Fruit fly (Drosophila melanogaster) whole organism, embryonic: ENCODE data around the gene CG13309.

ENCODE experiments used
- Bdp1 ChIP-seq: fragments of 200-800 bp; sonication (Bioruptor generic); optimal IDR thresholded peaks from 3 replicates; lab custom pipeline; 2016; ENCODE audit warnings: missing biosample characterization, missing genetic modification characterization
- CG10274 ChIP-seq: fragments of 200-800 bp; sonication (Bioruptor generic); optimal IDR thresholded peaks from 3 replicates; lab custom pipeline; 2017; ENCODE audit warnings: missing biosample characterization, mild to moderate bottlenecking, missing genetic modification characterization
- CG11723 ChIP-seq: fragments of 200-800 bp; sonication (Bioruptor generic); optimal IDR thresholded peaks from 2 replicates; lab custom pipeline; 2017; ENCODE audit warnings: missing biosample characterization, mild to moderate bottlenecking, missing genetic modification characterization
- CG12104 ChIP-seq: fragments of 200-800 bp; sonication (Bioruptor generic); optimal IDR thresholded peaks from 3 replicates; lab custom pipeline; 2016; ENCODE audit warnings: missing biosample characterization, missing genetic modification characterization
- CG12769 ChIP-seq: fragments of 200-800 bp; sonication (Bioruptor generic); optimal IDR thresholded peaks from 2 replicates; lab custom pipeline; 2019; ENCODE audit warnings: missing biosample characterization, mild to moderate bottlenecking, missing genetic modification characterization, moderate library complexity
- CG14965 ChIP-seq: fragments of 200-800 bp; sonication (Bioruptor generic); optimal IDR thresholded peaks from 2 replicates; lab custom pipeline; 2016; ENCODE audit warnings: missing biosample characterization, missing genetic modification characterization, borderline replicate concordance
- CG15011 ChIP-seq: fragments of 200-800 bp; sonication (Bioruptor generic); optimal IDR thresholded peaks from 3 replicates; lab custom pipeline; 2018; ENCODE audit warnings: missing biosample characterization, mild to moderate bottlenecking, missing genetic modification characterization
- CG15601 ChIP-seq: fragments of 200-800 bp; sonication (Bioruptor generic); optimal IDR thresholded peaks from 3 replicates; lab custom pipeline; 2019; ENCODE audit warnings: missing biosample characterization, mild to moderate bottlenecking, missing genetic modification characterization, moderate library complexity
- CG16815 ChIP-seq: fragments of 200-800 bp; sonication (Bioruptor generic); optimal IDR thresholded peaks from 3 replicates; lab custom pipeline; 2017; ENCODE audit warnings: missing biosample characterization, mild to moderate bottlenecking, missing genetic modification characterization
- CG18011 ChIP-seq: fragments of 200-800 bp; sonication (Bioruptor generic); optimal IDR thresholded peaks from 2 replicates; lab custom pipeline; 2017; ENCODE audit warnings: missing biosample characterization, missing genetic modification characterization, mild to moderate bottlenecking, moderate library complexity, missing genotype
- CG3847 ChIP-seq: fragments of 200-800 bp; sonication (Bioruptor generic); IDR thresholded peaks from 2 replicates; pipeline ENCODE4 v1.3.6; 2022; ENCODE audit warnings: missing biosample characterization, missing genetic modification characterization
- CG4820 ChIP-seq: fragments of 200-800 bp; sonication (Bioruptor generic); optimal IDR thresholded peaks from 3 replicates; lab custom pipeline; 2016; ENCODE audit warnings: missing biosample characterization, missing genetic modification characterization
- CG7372 ChIP-seq: fragments of 200-800 bp; sonication (Bioruptor generic); IDR thresholded peaks from 2 replicates; pipeline ENCODE4 v1.3.6; 2022; ENCODE audit warnings: missing biosample characterization, missing genetic modification characterization
- CG8290 ChIP-seq, 3 experiments: fragments of 200-800 bp; sonication (Bioruptor generic); optimal IDR thresholded peaks; 2 replicates each; lab custom pipeline; 2016 to 2019; ENCODE audit warnings: missing biosample characterization in 3 of 3, missing genetic modification characterization in 3 of 3, mild to moderate bottlenecking in 2 of 3, moderate library complexity in 1 of 3
- CG8924 ChIP-seq: fragments of 200-800 bp; optimal IDR thresholded peaks from 3 replicates; lab custom pipeline; 2019; ENCODE audit warnings: missing biosample characterization, mild to moderate bottlenecking, missing genetic modification characterization, moderate library complexity
- CG9215 ChIP-seq: fragments of 200-800 bp; sonication (Bioruptor generic); IDR thresholded peaks from 2 replicates; pipeline ENCODE4 v1.3.6; 2022; ENCODE audit warnings: missing biosample characterization, missing genetic modification characterization
- Doc3 ChIP-seq: fragments of 200-800 bp; sonication (Bioruptor generic); IDR thresholded peaks from 3 replicates; pipeline ENCODE4 v1.3.6; 2022; ENCODE audit warnings: missing biosample characterization, missing genetic modification characterization; ENCODE audit not compliant: partially characterized antibody
- Fer1 ChIP-seq: fragments of 200-800 bp; sonication (Bioruptor generic); optimal IDR thresholded peaks from 2 replicates; lab custom pipeline; 2017; ENCODE audit warnings: missing biosample characterization, mild to moderate bottlenecking, missing genetic modification characterization
- HmgD ChIP-seq: fragments of 200-800 bp; sonication (Bioruptor generic); optimal IDR thresholded peaks from 3 replicates; lab custom pipeline; 2016; ENCODE audit warnings: missing biosample characterization, missing genetic modification characterization
- HmgZ ChIP-seq: fragments of 200-800 bp; sonication (Bioruptor generic); optimal IDR thresholded peaks from 2 replicates; lab custom pipeline; 2018; ENCODE audit warnings: missing biosample characterization, mild to moderate bottlenecking, missing genetic modification characterization
- Hr51 ChIP-seq, 2 experiments: fragments of 200-800 bp; sonication (Bioruptor generic); optimal IDR thresholded peaks; 2 replicates in 1 of 2; 3 replicates in 1 of 2; lab custom pipeline; 2016 to 2018; ENCODE audit warnings: missing biosample characterization in 2 of 2, missing genetic modification characterization in 2 of 2, mild to moderate bottlenecking in 1 of 2, moderate library complexity in 1 of 2
- Hr78 ChIP-seq, 2 experiments: fragments of 200-800 bp in 1 of 2; fragments of >200 bp in 1 of 2; sonication (Bioruptor generic) in 1 of 2; optimal IDR thresholded peaks; 2 replicates each; lab custom pipeline; 2017 to 2019; ENCODE audit warnings: missing biosample characterization in 2 of 2, missing genetic modification characterization in 2 of 2, mild to moderate bottlenecking in 1 of 2, moderate library complexity in 1 of 2
- Lhr ChIP-seq: fragments of 200-800 bp; sonication (Bioruptor generic); optimal IDR thresholded peaks from 3 replicates; lab custom pipeline; 2017; ENCODE audit warnings: mild to moderate bottlenecking, missing biosample characterization, missing genetic modification reagents, missing genetic modification characterization
- Med ChIP-seq: fragments of 200-800 bp; sonication (Bioruptor generic); peaks from one replicate; lab custom pipeline; 2016; ENCODE audit warnings: missing biosample characterization, missing genetic modification characterization, mild to moderate bottlenecking, inconsistent platforms, moderate library complexity
- Myb ChIP-seq: fragments of 200-800 bp; sonication (Bioruptor generic); optimal IDR thresholded peaks from 2 replicates; lab custom pipeline; 2016; ENCODE audit warnings: missing biosample characterization, missing genetic modification characterization
- NC2α ChIP-seq: fragments of 200-800 bp; sonication (Bioruptor generic); optimal IDR thresholded peaks from 2 replicates; lab custom pipeline; 2016; ENCODE audit warnings: missing biosample characterization, missing genetic modification characterization
- Nf-YA ChIP-seq: fragments of 200-800 bp; sonication (Bioruptor generic); IDR thresholded peaks from 2 replicates; pipeline ENCODE4 v1.3.6; 2022; ENCODE audit warnings: missing biosample characterization, missing genetic modification characterization
- Nf-YB ChIP-seq: fragments of 200-800 bp; sonication (Bioruptor generic); optimal IDR thresholded peaks from 3 replicates; lab custom pipeline; 2019; ENCODE audit warnings: missing biosample characterization, mild to moderate bottlenecking, missing genetic modification characterization, moderate library complexity
- Poxn ChIP-seq: fragments of 200-800 bp; sonication (Bioruptor generic); IDR thresholded peaks from 2 replicates; pipeline ENCODE4 v1.3.6; 2022; ENCODE audit warnings: missing biosample characterization, missing genetic modification characterization
- Sin3A ChIP-seq: fragments of >200 bp; optimal IDR thresholded peaks from 2 replicates; lab custom pipeline; 2018
- Sox100B ChIP-seq: fragments of 200-800 bp; sonication (Bioruptor generic); optimal IDR thresholded peaks from 3 replicates; lab custom pipeline; 2018; ENCODE audit warnings: missing biosample characterization, mild to moderate bottlenecking, missing genetic modification characterization
- Tbp ChIP-seq: fragments of >200 bp; optimal IDR thresholded peaks from 2 replicates; lab custom pipeline; 2018; ENCODE audit warnings: missing biosample characterization, missing genetic modification characterization
- Xrp1 ChIP-seq: fragments of 200-800 bp; sonication (Bioruptor generic); IDR thresholded peaks from 2 replicates; pipeline ENCODE4 v1.3.6; 2022; ENCODE audit warnings: missing biosample characterization, missing genetic modification characterization
- chif ChIP-seq, 2 experiments: fragments of 200-800 bp; sonication (Bioruptor generic); optimal IDR thresholded peaks; 3 replicates each; lab custom pipeline; 2016; ENCODE audit warnings: missing biosample characterization in 2 of 2, missing genetic modification characterization in 2 of 2
- disco-r ChIP-seq: fragments of 200-800 bp; sonication (Bioruptor generic); optimal IDR thresholded peaks from 2 replicates; lab custom pipeline; 2016; ENCODE audit warnings: missing biosample characterization, missing genetic modification characterization
- dysf ChIP-seq: fragments of 200-800 bp; sonication (Bioruptor generic); IDR thresholded peaks from 3 replicates; pipeline ENCODE4 v1.3.6; 2022; ENCODE audit warnings: missing biosample characterization, missing genetic modification characterization
- eve ChIP-seq, 2 experiments: fragments of >200 bp; optimal IDR thresholded peaks; 2 replicates each; lab custom pipeline; 2017; ENCODE audit warnings: missing biosample characterization in 2 of 2, missing genetic modification characterization in 2 of 2
- fu2 ChIP-seq: fragments of 200-800 bp; sonication (Bioruptor generic); optimal IDR thresholded peaks from 2 replicates; lab custom pipeline; 2016; ENCODE audit warnings: missing biosample characterization, missing genetic modification characterization
- gcm2 ChIP-seq: fragments of 200-800 bp; sonication (Bioruptor generic); optimal IDR thresholded peaks from 2 replicates; lab custom pipeline; 2016; ENCODE audit warnings: missing biosample characterization, missing genetic modification characterization
- grn ChIP-seq: fragments of 200-800 bp; sonication (Bioruptor generic); optimal IDR thresholded peaks from 3 replicates; lab custom pipeline; 2017; ENCODE audit warnings: missing biosample characterization, missing genetic modification characterization
- hth ChIP-seq: fragments of >200 bp; optimal IDR thresholded peaks from 2 replicates; lab custom pipeline; 2017; ENCODE audit warnings: inconsistent platforms
- ind ChIP-seq: fragments of 200-800 bp; sonication (Bioruptor generic); optimal IDR thresholded peaks from 3 replicates; lab custom pipeline; 2016; ENCODE audit warnings: missing biosample characterization, missing genetic modification characterization
- jigr1 ChIP-seq: fragments of 200-800 bp; sonication (Bioruptor generic); IDR thresholded peaks from 3 replicates; pipeline ENCODE4 v1.3.6; 2022; ENCODE audit warnings: missing biosample characterization, missing genetic modification characterization
- mam ChIP-seq: fragments of 200-800 bp; sonication (Bioruptor generic); optimal IDR thresholded peaks from 3 replicates; lab custom pipeline; 2016; ENCODE audit warnings: missing biosample characterization, missing genetic modification characterization
- prd ChIP-seq, 3 experiments: fragments of >200 bp in 2 of 3; fragments of 200-800 bp in 1 of 3; sonication (Bioruptor generic) in 1 of 3; optimal IDR thresholded peaks in 2 of 3; IDR thresholded peaks in 1 of 3; 2 replicates in 2 of 3; 3 replicates in 1 of 3; pipeline versions ENCODE4 v1.3.6 to Lab custom; 2017 to 2022; ENCODE audit warnings: missing biosample characterization in 1 of 3, missing genetic modification characterization in 1 of 3
- ranshi ChIP-seq: fragments of 200-800 bp; sonication (Bioruptor generic); IDR thresholded peaks from 2 replicates; pipeline ENCODE4 v1.3.6; 2022; ENCODE audit warnings: missing biosample characterization, missing genetic modification characterization
- scrt ChIP-seq: fragments of 200-800 bp; sonication (Bioruptor generic); optimal IDR thresholded peaks from 2 replicates; lab custom pipeline; 2018; ENCODE audit warnings: missing biosample characterization, mild to moderate bottlenecking, missing genetic modification characterization, moderate library complexity
- tgo ChIP-seq: fragments of 200-800 bp; sonication (Bioruptor generic); IDR thresholded peaks from 3 replicates; pipeline ENCODE4 v1.3.6; 2022; ENCODE audit warnings: missing biosample characterization, missing genetic modification characterization
- tin ChIP-seq: fragments of 200-800 bp; sonication (Bioruptor generic); optimal IDR thresholded peaks from 3 replicates; lab custom pipeline; 2016; ENCODE audit warnings: missing biosample characterization, missing genetic modification characterization
- zen ChIP-seq: fragments of 200-800 bp; sonication (Bioruptor generic); optimal IDR thresholded peaks from 3 replicates; lab custom pipeline; 2018; ENCODE audit warnings: missing biosample characterization, mild to moderate bottlenecking, missing genetic modification characterization, moderate library complexity

Gene CG13309

dm6 chr3L:8767876-8768275, 42.3 kb upstream of the CG13309 start (continued):
- TF ChIP-seq Med (GFP tag; lab: Kevin White, UChicago): peak; percentile 85
- no peak for TF ChIP-seq Nf-YB (GFP tag; lab: Kevin White, UChicago)
- TF ChIP-seq Poxn (GFP tag; lab: Robert Waterston, UW): 0 out of 2 replicates have a peak, but pooled peaks have one; percentile 36
- TF ChIP-seq Hr78 (GFP tag; optimal IDR thresholded peaks at IDR 0.05; lab: Kevin White, UChicago): no peak
- no peak for TF ChIP-seq Sin3A (lab: Kevin White, UChicago)
- TF ChIP-seq CG3847: peak; percentile 59
- TF ChIP-seq CG18011 (GFP tag; lab: Kevin White, UChicago): peak; percentile 12
- peak; percentile 26 for TF ChIP-seq CG11723 (GFP tag; lab: Kevin White, UChicago)
- TF ChIP-seq zen (tag; lab: Kevin White, UChicago): no peak
- TF ChIP-seq Sox100B (GFP tag; lab: Kevin White, UChicago): peak; percentile 14
- peak; percentile 62 for TF ChIP-seq CG9215 (GFP tag; lab: Robert Waterston, UW)
- TF ChIP-seq CG12769 (tag; lab: Kevin White, UChicago): peak; percentile 66
- 0 out of 2 replicates have a peak, but pooled peaks have one; percentile 10 for TF ChIP-seq CG7372 (GFP tag; lab: Robert Waterston, UW)
- peak; percentile 37 for TF ChIP-seq ind
- TF ChIP-seq disco-r: no peak
- peak; percentile 24; the same call in 2 of the 3 replicates for TF ChIP-seq tgo
- no peak for TF ChIP-seq gcm2
- TF ChIP-seq eve (GFP tag; optimal IDR thresholded peaks at IDR 0.05; lab: Kevin White, UChicago): peak in 1 of 2 experiments; percentile 50
- no peak for TF ChIP-seq CG8290 (GFP tag; optimal IDR thresholded peaks at IDR 0.05; lab: Kevin White, UChicago)
- peak in 1 of 2 experiments; percentile 65 for TF ChIP-seq CG8290 (tag; optimal IDR thresholded peaks at IDR 0.05; lab: Kevin White, UChicago)
- peak; percentile 12 for TF ChIP-seq grn (GFP tag; lab: Kevin White, UChicago)
- peak; percentile 25 for TF ChIP-seq CG8924
- peak; percentile 46 for TF ChIP-seq CG16815 (GFP tag; lab: Kevin White, UChicago)
- TF ChIP-seq HmgZ (tag; lab: Kevin White, UChicago): peak; percentile 56
- peak; percentile 52 for TF ChIP-seq Myb (GFP tag; lab: Kevin White, UChicago)
- TF ChIP-seq CG10274 (GFP tag; lab: Kevin White, UChicago): peak; percentile 31
- peak; percentile 17 for TF ChIP-seq CG4820 (GFP tag; lab: Kevin White, UChicago)
- peak; percentile 2 for TF ChIP-seq Bdp1 (GFP tag; lab: Kevin White, UChicago)
- TF ChIP-seq CG12104: peak; percentile 16
- peak; percentile 14 for TF ChIP-seq tin
- TF ChIP-seq prd (optimal IDR thresholded peaks at IDR 0.05; lab: Kevin White, UChicago): no peak
- peak; percentile 58; the same call in 2 of the 3 replicates for TF ChIP-seq prd (GFP tag; IDR thresholded peaks at IDR 0.05; lab: Robert Waterston, UW)
- peak; percentile 28 for TF ChIP-seq scrt (GFP tag; lab: Kevin White, UChicago)
- TF ChIP-seq Xrp1: no peak
- TF ChIP-seq Lhr (GFP tag; lab: Kevin White, UChicago): no peak
- TF ChIP-seq ranshi (GFP tag; lab: Robert Waterston, UW): peak; percentile 11; the same call in 1 of the 2 replicates
- TF ChIP-seq chif (GFP tag; optimal IDR thresholded peaks at IDR 0.05; lab: Kevin White, UChicago): peak in 1 of 2 experiments; percentile 11
- no peak for TF ChIP-seq hth (lab: Kevin White, UChicago)
- 0 out of 3 replicates have a peak, but pooled peaks have one; percentile 39 for TF ChIP-seq jigr1 (GFP tag; lab: Robert Waterston, UW)
- no peak for TF ChIP-seq Doc3
- peak in 1 of 2 experiments; percentile 44 for TF ChIP-seq Hr51 (GFP tag; optimal IDR thresholded peaks at IDR 0.05; lab: Kevin White, UChicago)
- TF ChIP-seq Nf-YA: no peak
- no peak for TF ChIP-seq CG15601 (tag; lab: Kevin White, UChicago)
- peak; percentile 65; the same call in 2 of the 3 replicates for TF ChIP-seq dysf (GFP tag; lab: Robert Waterston, UW)
- peak; percentile 48 for TF ChIP-seq Fer1
- TF ChIP-seq mam (GFP tag; lab: Kevin White, UChicago): peak; percentile 47
- no peak for TF ChIP-seq NC2α (GFP tag; lab: Kevin White, UChicago)
- TF ChIP-seq Tbp (GFP tag; lab: Kevin White, UChicago): no peak
- TF ChIP-seq HmgD (GFP tag; lab: Kevin White, UChicago): no peak
- peak; percentile 7 for TF ChIP-seq CG15011 (GFP tag; lab: Kevin White, UChicago)
- TF ChIP-seq fu2 (GFP tag; lab: Kevin White, UChicago): peak; percentile 46
- no peak for TF ChIP-seq CG14965 (GFP tag; lab: Kevin White, UChicago)
